Fruit fly (Drosophila melanogaster) Kc167 (cell line): ENCODE results near the gene Cyp4ac2.

Source experiments
- Myc ChIP-seq: fragments of >200 bp; optimal IDR thresholded peaks from 2 replicates; lab custom pipeline; 2017; ENCODE audit warnings: missing external identifiers
- h ChIP-seq: fragments of >200 bp; optimal IDR thresholded peaks from 3 replicates; lab custom pipeline; 2018; ENCODE audit warnings: missing external identifiers
- psq ChIP-seq: fragments of >200 bp; optimal IDR thresholded peaks from 2 replicates; lab custom pipeline; 2017; ENCODE audit warnings: missing external identifiers
- ttk ChIP-seq: sonication (Bioruptor generic); optimal IDR thresholded peaks from 2 replicates; lab custom pipeline; 2017; ENCODE audit warnings: missing external identifiers

DNA sequence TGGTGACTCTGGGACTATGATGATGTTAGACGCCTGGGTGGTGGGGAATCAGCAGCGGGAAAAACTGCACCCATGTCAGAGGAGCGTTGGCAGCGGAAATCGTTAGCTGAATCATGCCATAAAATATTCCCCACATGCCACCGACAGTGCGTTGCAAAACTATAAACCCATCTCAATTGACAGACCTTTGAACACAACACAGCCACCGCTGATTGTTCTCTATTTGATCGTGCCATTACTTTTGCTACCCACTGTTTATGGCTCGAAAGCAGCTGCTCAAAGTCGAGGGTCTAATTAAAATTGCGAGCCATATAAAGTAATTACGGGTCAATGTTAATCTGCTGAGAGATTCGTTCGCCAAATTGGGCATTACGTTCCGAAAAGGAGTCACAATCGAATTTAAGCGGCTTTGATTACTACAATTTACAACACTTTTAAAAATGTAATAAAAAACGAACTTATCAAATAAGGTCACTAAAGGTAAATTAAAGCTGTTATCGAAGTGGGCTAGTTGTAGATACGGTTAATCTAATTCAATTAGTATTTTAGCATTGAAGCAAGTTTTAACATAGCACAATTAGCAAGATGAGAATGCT is 41.4 kb upstream of the Cyp4ac2 start:
- TF ChIP-seq psq (lab: Kevin White, UChicago), result no peak
- TF ChIP-seq ttk (lab: Kevin White, UChicago), result no peak
- TF ChIP-seq h (lab: Kevin White, UChicago), result no peak
- TF ChIP-seq Myc (lab: Kevin White, UChicago), result no peak
